Worm (Caenorhabditis elegans) whole organism, young adult: ENCODE results near the gene cest-2.3.

Source experiments
- B0019.2 ChIP-seq: fragments of 200-800 bp; sonication (Bioruptor generic); conservative IDR thresholded peaks from 2 replicates; pipeline ENCODE4 v1.3.6; 2022; ENCODE audit warnings: missing genetic modification reagents, missing genetic modification characterization, missing compliant biosample characterization
- B0035.1 ChIP-seq: sonication (generic microtip); optimal IDR thresholded peaks from 2 replicates; lab custom pipeline; 2016; ENCODE audit warnings: missing genetic modification characterization, mild to moderate bottlenecking, missing compliant biosample characterization, missing genotype, missing genetic modification reagents
- F33H1.4 ChIP-seq: fragments of 200-800 bp; sonication (Bioruptor generic); IDR thresholded peaks from 2 replicates; pipeline ENCODE4 v1.3.6; 2022; ENCODE audit warnings: missing genetic modification reagents, missing genetic modification characterization, missing compliant biosample characterization
- F39B2.1 ChIP-seq: fragments of 200-800 bp; sonication (Bioruptor generic); IDR thresholded peaks from 2 replicates; pipeline ENCODE4 v1.3.6; 2022; ENCODE audit warnings: missing genetic modification reagents, missing genetic modification characterization, missing compliant biosample characterization
- F52B5.7 ChIP-seq: sonication (generic microtip); optimal IDR thresholded peaks from 2 replicates; lab custom pipeline; 2016; ENCODE audit warnings: mild to moderate bottlenecking, missing genetic modification characterization, missing compliant biosample characterization
- F55B11.4 ChIP-seq: sonication (generic microtip); optimal IDR thresholded peaks from 2 replicates; lab custom pipeline; 2016; ENCODE audit warnings: missing compliant biosample characterization, missing genetic modification characterization, borderline replicate concordance; ENCODE audit not compliant: insufficient read depth
- ZK185.1 ChIP-seq: sonication (generic microtip); optimal IDR thresholded peaks from 2 replicates; lab custom pipeline; 2016; ENCODE audit warnings: mild to moderate bottlenecking, missing genetic modification characterization, missing compliant biosample characterization; ENCODE audit not compliant: poor library complexity, severe bottlenecking
- akir-1 ChIP-seq: fragments of 200-800 bp; sonication (Bioruptor generic); optimal IDR thresholded peaks from 2 replicates; lab custom pipeline; 2018; ENCODE audit warnings: mild to moderate bottlenecking, missing genetic modification characterization, moderate library complexity, missing compliant biosample characterization
- ama-1 ChIP-seq, 3 experiments: fragments of 150-350 bp in 1 of 3; sonication (generic microtip) in 2 of 3; optimal IDR thresholded peaks; 2 replicates each; lab custom pipeline; 2014 to 2018; ENCODE audit warnings: missing biosample characterization in 2 of 3, missing genetic modification characterization in 2 of 3, missing genetic modification reagents in 2 of 3
- aptf-2 ChIP-seq: fragments of 200-800 bp; sonication (Bioruptor generic); conservative IDR thresholded peaks from 2 replicates; pipeline ENCODE4 v1.3.6; 2022; ENCODE audit warnings: missing genetic modification reagents, missing genetic modification characterization, missing compliant biosample characterization
- aptf-3 ChIP-seq: fragments of 200-800 bp; sonication (Bioruptor generic); IDR thresholded peaks from 2 replicates; pipeline ENCODE4 v1.3.6; 2022; ENCODE audit warnings: missing genetic modification characterization, missing compliant biosample characterization
- attf-5 ChIP-seq: fragments of 200-800 bp; sonication (Bioruptor generic); optimal IDR thresholded peaks from 2 replicates; lab custom pipeline; 2018; ENCODE audit warnings: mild to moderate bottlenecking, missing genetic modification characterization, missing compliant biosample characterization
- attf-6 ChIP-seq: fragments of 200-800 bp; sonication (Bioruptor generic); IDR thresholded peaks from 2 replicates; pipeline ENCODE4 v1.3.6; 2022; ENCODE audit warnings: missing genetic modification reagents, missing genetic modification characterization, missing compliant biosample characterization
- cebp-2 ChIP-seq: fragments of 200-800 bp; sonication (Bioruptor generic); IDR thresholded peaks from 2 replicates; pipeline ENCODE4 v1.3.6; 2022; ENCODE audit warnings: missing genetic modification characterization, missing compliant biosample characterization
- ceh-40 ChIP-seq: fragments of 200-800 bp; sonication (Bioruptor generic); IDR thresholded peaks from 2 replicates; pipeline ENCODE4 v1.3.6; 2022; ENCODE audit warnings: missing genetic modification characterization, missing compliant biosample characterization
- ceh-58 ChIP-seq: fragments of 200-800 bp; sonication (Bioruptor generic); IDR thresholded peaks from 2 replicates; pipeline ENCODE4 v1.3.6; 2022; ENCODE audit warnings: missing genetic modification characterization, missing compliant biosample characterization
- ceh-79 ChIP-seq: sonication (generic microtip); optimal IDR thresholded peaks from 2 replicates; lab custom pipeline; 2017; ENCODE audit warnings: mild to moderate bottlenecking, missing genetic modification characterization, missing compliant biosample characterization
- dpff-1 ChIP-seq: sonication (generic microtip); optimal IDR thresholded peaks from 2 replicates; lab custom pipeline; 2017; ENCODE audit warnings: mild to moderate bottlenecking, missing genetic modification characterization, missing compliant biosample characterization
- efl-1 ChIP-seq: fragments of 150-350 bp; optimal IDR thresholded peaks from 2 replicates; lab custom pipeline; 2014; ENCODE audit warnings: missing biosample characterization, missing genetic modification reagents, missing genetic modification characterization
- egl-18 ChIP-seq: fragments of 200-800 bp; sonication (Bioruptor generic); IDR thresholded peaks from 2 replicates; pipeline ENCODE4 v1.3.6; 2022; ENCODE audit warnings: missing genetic modification reagents, missing genetic modification characterization, missing compliant biosample characterization
- egl-44 ChIP-seq: fragments of 200-800 bp; sonication (Bioruptor generic); IDR thresholded peaks from 2 replicates; pipeline ENCODE4 v1.3.6; 2022; ENCODE audit warnings: missing genetic modification reagents, missing genetic modification characterization, missing compliant biosample characterization
- ekl-4 ChIP-seq: fragments of 200-800 bp; sonication (Bioruptor generic); IDR thresholded peaks from 2 replicates; pipeline ENCODE4 v1.3.6; 2022; ENCODE audit warnings: missing genetic modification reagents, missing genetic modification characterization, missing compliant biosample characterization
- ets-4 ChIP-seq: fragments of 200-800 bp; sonication (Bioruptor generic); optimal IDR thresholded peaks from 2 replicates; lab custom pipeline; 2018; ENCODE audit warnings: mild to moderate bottlenecking, missing genetic modification characterization, missing compliant biosample characterization
- fkh-3 ChIP-seq: sonication (generic microtip); optimal IDR thresholded peaks from 2 replicates; lab custom pipeline; 2016; ENCODE audit warnings: mild to moderate bottlenecking, missing genetic modification characterization, missing compliant biosample characterization
- hlh-26 ChIP-seq: fragments of 200-800 bp; sonication (Bioruptor generic); conservative IDR thresholded peaks from 2 replicates; pipeline ENCODE4 v1.3.6; 2022; ENCODE audit warnings: missing genetic modification reagents, missing genetic modification characterization, missing compliant biosample characterization
- let-526 ChIP-seq: fragments of 200-800 bp; sonication (Bioruptor generic); IDR thresholded peaks from 2 replicates; pipeline ENCODE4 v1.3.6; 2022; ENCODE audit warnings: missing genetic modification reagents, missing genetic modification characterization, missing compliant biosample characterization
- let-607 ChIP-seq, 2 experiments: fragments of 200-800 bp in 1 of 2; sonication (Bioruptor generic) in 1 of 2; sonication (generic microtip) in 1 of 2; optimal IDR thresholded peaks; 2 replicates each; lab custom pipeline; 2016 to 2018; ENCODE audit warnings: mild to moderate bottlenecking in 2 of 2, missing compliant biosample characterization in 2 of 2, missing genetic modification characterization in 2 of 2, moderate library complexity in 2 of 2, missing genotype in 1 of 2
- lin-35 ChIP-seq, 3 experiments: fragments of 150-350 bp in 2 of 3; sonication (generic microtip) in 1 of 3; optimal IDR thresholded peaks; 2 replicates each; lab custom pipeline; 2014 to 2018; ENCODE audit warnings: missing biosample characterization in 3 of 3, missing genetic modification characterization in 3 of 3, missing genetic modification reagents in 3 of 3
- lin-54 ChIP-seq: fragments of 200-800 bp; sonication (Bioruptor generic); optimal IDR thresholded peaks from 2 replicates; lab custom pipeline; 2018; ENCODE audit warnings: mild to moderate bottlenecking, missing genetic modification characterization, missing compliant biosample characterization
- lir-1 ChIP-seq: fragments of 200-800 bp; sonication (Bioruptor generic); conservative IDR thresholded peaks from 2 replicates; pipeline ENCODE4 v1.3.6; 2022; ENCODE audit warnings: missing genetic modification reagents, missing genetic modification characterization, missing compliant biosample characterization
- mel-28 ChIP-seq: sonication (generic microtip); optimal IDR thresholded peaks from 2 replicates; lab custom pipeline; 2016; ENCODE audit warnings: borderline replicate concordance, mild to moderate bottlenecking, missing genetic modification characterization, missing compliant biosample characterization
- mes-4 ChIP-seq: sonication (generic microtip); optimal IDR thresholded peaks from 2 replicates; lab custom pipeline; 2016; ENCODE audit warnings: missing genotype, missing genetic modification characterization, missing compliant biosample characterization
- nfya-1 ChIP-seq: sonication (generic microtip); optimal IDR thresholded peaks from 2 replicates; lab custom pipeline; 2017; ENCODE audit warnings: antibody characterized with exemption, missing compliant biosample characterization, missing genetic modification characterization, borderline replicate concordance; ENCODE audit not compliant: insufficient read depth
- nfyb-1 ChIP-seq: fragments of 200-800 bp; sonication (Bioruptor generic); IDR thresholded peaks from 2 replicates; pipeline ENCODE4 v1.3.6; 2022; ENCODE audit warnings: missing genetic modification reagents, missing genetic modification characterization, missing compliant biosample characterization
- nhr-80 ChIP-seq: sonication (generic microtip); optimal IDR thresholded peaks from 2 replicates; lab custom pipeline; 2016; ENCODE audit warnings: missing genetic modification characterization, missing compliant biosample characterization
- pbrm-1 ChIP-seq: fragments of 200-800 bp; sonication (Bioruptor generic); IDR thresholded peaks from 2 replicates; pipeline ENCODE4 v1.3.6; 2022; ENCODE audit warnings: missing genetic modification reagents, missing genetic modification characterization, missing compliant biosample characterization
- pha-4 ChIP-seq: fragments of 150-350 bp; sonication (generic microtip); optimal IDR thresholded peaks from 2 replicates; lab custom pipeline; 2014; ENCODE audit warnings: missing biosample characterization, missing genetic modification reagents, missing genetic modification characterization
- rcor-1 ChIP-seq: fragments of 200-800 bp; sonication (Bioruptor generic); IDR thresholded peaks from 2 replicates; pipeline ENCODE4 v1.3.6; 2022; ENCODE audit warnings: missing genetic modification reagents, missing genetic modification characterization, missing compliant biosample characterization
- rec-8 ChIP-seq, 2 experiments: sonication (generic microtip); optimal IDR thresholded peaks; 2 replicates each; lab custom pipeline; 2016; ENCODE audit warnings: mild to moderate bottlenecking in 2 of 2, missing genetic modification characterization in 2 of 2, missing genetic modification reagents in 2 of 2, missing genotype in 2 of 2, missing biosample characterization in 1 of 2, missing compliant biosample characterization in 1 of 2, moderate library complexity in 1 of 2
- snpc-1.1 ChIP-seq: sonication (generic microtip); optimal IDR thresholded peaks from 2 replicates; lab custom pipeline; 2017; ENCODE audit warnings: missing genetic modification characterization, mild to moderate bottlenecking, missing compliant biosample characterization, antibody characterized with exemption, moderate library complexity, missing genotype, missing genetic modification reagents; ENCODE audit not compliant: insufficient read depth
- snpc-4 ChIP-seq, 5 experiments: fragments of 150-350 bp in 1 of 5; sonication (generic microtip) in 4 of 5; optimal IDR thresholded peaks; 2 replicates each; lab custom pipeline; 2014 to 2018; ENCODE audit warnings: missing genetic modification characterization in 5 of 5, missing biosample characterization in 3 of 5, antibody characterized with exemption in 2 of 5, mild to moderate bottlenecking in 2 of 5, missing compliant biosample characterization in 2 of 5, missing genotype in 2 of 5, moderate library complexity in 2 of 5, missing genetic modification reagents in 1 of 5
- tbp1 ChIP-seq: fragments of 200-800 bp; sonication (Bioruptor generic); optimal IDR thresholded peaks from 2 replicates; lab custom pipeline; 2018; ENCODE audit warnings: mild to moderate bottlenecking, missing genetic modification characterization, missing compliant biosample characterization
- tbx-9 ChIP-seq: sonication (generic microtip); optimal IDR thresholded peaks from 2 replicates; lab custom pipeline; 2016; ENCODE audit warnings: borderline replicate concordance, missing genetic modification characterization, inconsistent platforms, missing compliant biosample characterization
- tlf-1 ChIP-seq: fragments of 200-800 bp; sonication (Bioruptor generic); optimal IDR thresholded peaks from 2 replicates; lab custom pipeline; 2018; ENCODE audit warnings: mild to moderate bottlenecking, missing genetic modification characterization, missing compliant biosample characterization
- xnd-1 ChIP-seq: sonication (generic microtip); optimal IDR thresholded peaks from 2 replicates; lab custom pipeline; 2016; ENCODE audit warnings: missing genotype, missing genetic modification reagents, missing genetic modification characterization, missing compliant biosample characterization
- zfh-2 ChIP-seq: fragments of 200-800 bp; sonication (Bioruptor generic); conservative IDR thresholded peaks from 2 replicates; pipeline ENCODE4 v1.3.6; 2022; ENCODE audit warnings: missing genetic modification reagents, missing genetic modification characterization, missing compliant biosample characterization
- ztf-28 ChIP-seq: fragments of 200-800 bp; sonication (Bioruptor generic); IDR thresholded peaks from 2 replicates; pipeline ENCODE4 v1.3.6; 2022; ENCODE audit warnings: missing genetic modification reagents, missing genetic modification characterization, missing compliant biosample characterization

cest-2.3 gene

DNA sequence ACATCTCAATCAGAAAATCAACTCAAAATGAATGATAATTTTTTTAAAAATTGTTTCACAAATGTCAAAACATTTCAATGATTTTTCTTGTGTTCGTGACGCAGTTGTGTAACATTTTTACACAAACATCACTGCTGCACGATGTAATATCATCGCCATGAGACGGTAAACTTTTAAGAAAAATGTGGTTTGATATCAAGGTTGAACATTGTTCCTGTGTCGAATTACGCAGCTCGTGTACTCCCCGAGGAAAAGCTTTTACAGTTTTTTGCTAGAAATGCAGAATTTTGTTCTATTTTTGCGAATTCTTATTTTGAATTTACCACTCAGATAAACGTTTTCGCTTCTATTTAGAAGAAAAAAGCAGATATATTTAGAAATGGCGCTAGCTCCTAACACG is 14.9 kb upstream of the cest-2.3 start (continued):
- TF ChIP-seq efl-1 (GFP tag; lab: Kevin White, UChicago) (no peak), let-526 (GFP tag; lab: Robert Waterston, UW) (no peak), lin-35 (GFP tag; optimal IDR thresholded peaks at IDR 0.05; lab: Kevin White, UChicago) (no peak), mes-4 (tag; lab: Kevin White, UChicago) (no peak), lir-1 (GFP tag; lab: Robert Waterston, UW) (no peak), snpc-4 (GFP tag; optimal IDR thresholded peaks at IDR 0.05; lab: Kevin White, UChicago) (no peak), snpc-4 (tag; optimal IDR thresholded peaks at IDR 0.05; lab: Kevin White, UChicago) (no peak), tlf-1 (GFP tag; lab: Kevin White, UChicago) (no peak), lin-54 (GFP tag; lab: Kevin White, UChicago) (no peak), ama-1 (optimal IDR thresholded peaks at IDR 0.05; lab: Kevin White, UChicago) (no peak), ama-1 (GFP tag; optimal IDR thresholded peaks at IDR 0.05; lab: Kevin White, UChicago) (no peak), let-607 (tag; optimal IDR thresholded peaks at IDR 0.05; lab: Kevin White, UChicago) (no peak), F55B11.4 (tag; lab: Kevin White, UChicago) (no peak), pbrm-1 (GFP tag; lab: Robert Waterston, UW) (no peak), ets-4 (GFP tag; lab: Kevin White, UChicago) (no peak), nfyb-1 (GFP tag; lab: Robert Waterston, UW) (peak; percentile 83; the same call in 1 of the 2 replicates), attf-5 (peak; percentile 39), ceh-40 (GFP tag; lab: Robert Waterston, UW) (no peak), akir-1 (GFP tag; lab: Kevin White, UChicago) (no peak), xnd-1 (tag; lab: Kevin White, UChicago) (no peak), F33H1.4 (no peak), tbp1 (peak; percentile 42), snpc-1.1 (no peak), nhr-80 (tag; lab: Kevin White, UChicago) (peak; percentile 33), hlh-26 (GFP tag; lab: Robert Waterston, UW) (no peak), pha-4 (no peak), egl-44 (GFP tag; lab: Robert Waterston, UW) (no peak), ceh-58 (GFP tag; lab: Robert Waterston, UW) (no peak), ekl-4 (GFP tag; lab: Robert Waterston, UW) (peak; percentile 35; the same call in 1 of the 2 replicates), dpff-1 (tag; lab: Kevin White, UChicago) (no peak), B0035.1 (tag; lab: Kevin White, UChicago) (no peak), attf-6 (no peak), aptf-2 (GFP tag; lab: Robert Waterston, UW) (no peak), rcor-1 (GFP tag; lab: Robert Waterston, UW) (no peak), cebp-2 (GFP tag; lab: Robert Waterston, UW) (0 out of 2 replicates have a peak, but pooled peaks have one; percentile 16), aptf-3 (GFP tag; lab: Robert Waterston, UW) (no peak), F52B5.7 (tag; lab: Kevin White, UChicago) (peak; percentile 44), B0019.2 (GFP tag; lab: Robert Waterston, UW) (0 out of 2 replicates have a peak, but pooled peaks have one; percentile 13), egl-18 (GFP tag; lab: Robert Waterston, UW) (no peak), F39B2.1 (no peak), rec-8 (tag; optimal IDR thresholded peaks at IDR 0.05; lab: Kevin White, UChicago) (no peak), nfya-1 (no peak), ZK185.1 (tag; lab: Kevin White, UChicago) (peak; percentile 50), mel-28 (tag; lab: Kevin White, UChicago) (no peak), zfh-2 (GFP tag; lab: Robert Waterston, UW) (no peak), ztf-28 (GFP tag; lab: Robert Waterston, UW) (no peak), ceh-79 (no peak), fkh-3 (tag; lab: Kevin White, UChicago) (no peak), tbx-9 (no peak)
